Worm (Caenorhabditis elegans): ENCODE results near the gene C05B5.8.
A peak's percentile ranks its signal among the peaks of the same experiment; 100 is the strongest.

C05B5.8 gene

ce11 chrIII:9972192-9972811 is 34.3 kb downstream of the C05B5.8 start:
- no peak for TF ChIP-seq ama-1 (optimal IDR thresholded peaks at IDR 0.05)
- TF ChIP-seq fkh-10 (GFP tag; optimal IDR thresholded peaks at IDR 0.05): peak; percentile 59
- no peak for TF ChIP-seq pqm-1 (tag; optimal IDR thresholded peaks at IDR 0.05)
- no peak for TF ChIP-seq nhr-43 (tag; optimal IDR thresholded peaks at IDR 0.05; ENCODE audit: poor library complexity, severe bottlenecking)
- TF ChIP-seq lin-39 (tag; optimal IDR thresholded peaks at IDR 0.05): no peak

ce11 chrIII:9969371-9969770 is 37.2 kb downstream of the C05B5.8 start:
- no peak for TF ChIP-seq R02D3.7 (tag; optimal IDR thresholded peaks at IDR 0.05)
- TF ChIP-seq nhr-23 (tag; optimal IDR thresholded peaks at IDR 0.05): no peak
- no peak for TF ChIP-seq sea-2 (GFP tag; optimal IDR thresholded peaks at IDR 0.05)
- TF ChIP-seq fos-1 (tag; optimal IDR thresholded peaks at IDR 0.05): no peak
- no peak for TF ChIP-seq lin-39 (tag; optimal IDR thresholded peaks at IDR 0.05)
- no peak for TF ChIP-seq ztf-11 (tag; optimal IDR thresholded peaks at IDR 0.05)
- TF ChIP-seq skn-1 (tag; optimal IDR thresholded peaks at IDR 0.05): no peak
- TF ChIP-seq mml-1 (tag; optimal IDR thresholded peaks at IDR 0.05): no peak
- no peak for TF ChIP-seq unc-39 (tag; optimal IDR thresholded peaks at IDR 0.05)
- no peak for TF ChIP-seq nhr-237 (tag; optimal IDR thresholded peaks at IDR 0.05)
- TF ChIP-seq nhr-25 (tag; optimal IDR thresholded peaks at IDR 0.05): no peak
- no peak for TF ChIP-seq ama-1 (optimal IDR thresholded peaks at IDR 0.05)
- no peak for TF ChIP-seq hmg-11 (tag; optimal IDR thresholded peaks at IDR 0.05)

DNA sequence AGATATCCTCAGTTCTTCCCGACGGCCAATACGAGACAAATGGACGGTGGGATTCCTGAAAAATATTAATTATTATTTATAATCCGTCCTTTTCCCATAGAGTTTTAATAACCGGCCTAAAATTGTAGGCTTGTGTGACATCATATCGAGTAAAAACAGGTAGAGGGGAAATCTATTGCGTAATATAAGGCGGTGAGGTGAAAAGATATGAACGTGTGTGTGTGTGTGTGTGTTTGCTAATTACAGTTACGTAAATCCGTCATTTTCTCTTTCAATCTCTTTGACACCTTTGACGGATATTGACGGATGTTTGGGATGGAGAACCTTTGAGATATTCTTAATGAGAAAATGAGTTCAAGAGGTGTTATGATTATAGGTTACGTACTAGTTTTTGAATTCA is 41.1 kb downstream of the C05B5.8 start:
- TF ChIP-seq lsy-12 (tag; optimal IDR thresholded peaks at IDR 0.05) (no peak), mml-1 (tag; optimal IDR thresholded peaks at IDR 0.05) (no peak), pha-4 (tag; optimal IDR thresholded peaks at IDR 0.05) (no peak), nhr-77 (tag; optimal IDR thresholded peaks at IDR 0.05) (no peak), nhr-43 (tag; optimal IDR thresholded peaks at IDR 0.05; ENCODE audit: poor library complexity, severe bottlenecking) (no peak)

DNA sequence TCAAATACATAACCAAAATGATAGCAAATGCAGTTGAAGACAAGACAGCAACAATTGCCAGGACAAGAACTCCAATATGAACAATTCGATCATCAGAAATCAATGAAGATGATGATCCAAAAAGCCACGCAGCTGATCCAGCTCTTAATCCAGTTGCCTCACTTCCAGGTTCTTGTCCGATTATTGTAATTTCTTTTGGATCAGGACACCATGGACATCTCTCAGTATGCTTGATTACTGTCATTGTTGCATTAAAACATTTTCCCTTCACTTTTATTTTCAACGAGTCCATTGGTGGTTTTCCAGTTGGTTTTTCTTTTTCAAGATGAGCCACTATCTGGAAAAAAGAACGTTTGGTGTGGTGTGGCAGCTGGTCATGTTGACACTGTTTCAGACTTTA is 42.2 kb downstream of the C05B5.8 start:
- TF ChIP-seq sea-2 (GFP tag; optimal IDR thresholded peaks at IDR 0.05): no peak
- no peak for TF ChIP-seq lin-39 (tag; optimal IDR thresholded peaks at IDR 0.05)
- TF ChIP-seq aly-2 (tag; optimal IDR thresholded peaks at IDR 0.05): no peak
- TF ChIP-seq ceh-9 (tag; optimal IDR thresholded peaks at IDR 0.05): no peak
- no peak for TF ChIP-seq nhr-77 (tag; optimal IDR thresholded peaks at IDR 0.05)

DNA sequence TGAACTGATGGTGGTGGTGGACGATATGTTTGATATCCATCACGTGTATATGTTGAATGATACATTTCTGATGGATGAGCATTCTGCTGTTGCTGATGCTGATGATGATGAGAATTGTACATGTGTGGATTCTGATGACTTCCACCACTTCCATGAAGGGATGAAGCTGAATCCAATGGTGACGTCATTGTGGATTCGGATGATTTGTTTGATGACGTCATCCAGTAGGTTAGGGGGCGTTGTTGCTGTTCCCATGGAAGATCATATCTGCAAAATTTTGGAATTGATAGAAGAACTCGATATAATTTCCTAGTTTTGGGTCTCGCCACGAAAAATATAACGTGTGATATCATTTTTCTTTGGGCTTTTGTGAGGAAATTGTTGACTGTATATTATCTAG is 43.1 kb downstream of the C05B5.8 start:
- no peak for TF ChIP-seq ceh-9 (tag; optimal IDR thresholded peaks at IDR 0.05)
- TF ChIP-seq nhr-237 (tag; optimal IDR thresholded peaks at IDR 0.05): no peak

DNA sequence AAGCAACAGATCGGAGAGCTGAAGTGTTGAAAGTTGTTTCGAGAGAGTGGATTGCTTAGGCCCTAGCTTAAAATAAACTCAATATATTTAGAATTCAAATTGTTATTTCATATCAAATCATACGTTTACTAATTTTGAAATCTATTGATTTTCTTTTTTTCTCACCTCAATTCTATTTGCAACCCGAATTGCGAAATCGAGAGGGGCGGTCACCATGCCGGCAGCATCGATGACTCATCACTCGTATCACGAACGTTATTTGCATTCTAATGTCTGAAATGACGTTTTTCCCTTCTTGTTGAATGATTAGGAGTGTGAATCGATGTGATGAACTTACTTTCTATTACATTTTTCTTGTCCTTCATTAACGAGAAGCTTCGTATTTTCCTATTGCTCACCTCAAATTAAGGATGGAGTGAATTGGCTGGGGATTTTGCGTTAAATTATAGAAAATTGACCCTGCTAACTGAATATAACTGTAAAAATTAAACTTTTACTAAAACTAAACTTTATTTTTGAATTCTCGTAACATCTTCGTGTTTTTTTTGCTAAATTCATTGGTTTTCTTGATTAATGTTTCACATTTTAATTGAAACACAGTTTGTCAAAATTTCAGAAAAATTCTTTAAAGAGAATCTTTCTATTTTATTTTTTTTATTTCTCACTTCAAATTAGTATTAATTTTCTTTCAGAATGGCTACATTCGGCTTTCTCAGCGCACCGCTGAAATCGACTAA is 49.8 kb downstream of the C05B5.8 start, which contains the start of gene alx-1:
TSS of gene alx-1 (plus strand) at position 687 of the 737 bp plus-strand sequence.
- TF ChIP-seq snpc-4 (tag; optimal IDR thresholded peaks at IDR 0.05) (peak; percentile 3), ceh-82 (tag; optimal IDR thresholded peaks at IDR 0.05) (no peak), jun-1 (tag; optimal IDR thresholded peaks at IDR 0.05) (peak; percentile 66), fos-1 (tag; optimal IDR thresholded peaks at IDR 0.05) (peak; percentile 62), elt-2 (tag; optimal IDR thresholded peaks at IDR 0.05) (peak; percentile 52), sea-2 (GFP tag; optimal IDR thresholded peaks at IDR 0.05) (no peak), pqm-1 (tag; optimal IDR thresholded peaks at IDR 0.05) (peak; percentile 50), pha-4 (tag; optimal IDR thresholded peaks at IDR 0.05) (peak; percentile 39), eor-1 (tag; optimal IDR thresholded peaks at IDR 0.05) (no peak), nfya-1 (tag; optimal IDR thresholded peaks at IDR 0.05; ENCODE audit: insufficient read depth) (peak; percentile 20), ceh-28 (tag; optimal IDR thresholded peaks at IDR 0.05) (peak; percentile 40)

DNA sequence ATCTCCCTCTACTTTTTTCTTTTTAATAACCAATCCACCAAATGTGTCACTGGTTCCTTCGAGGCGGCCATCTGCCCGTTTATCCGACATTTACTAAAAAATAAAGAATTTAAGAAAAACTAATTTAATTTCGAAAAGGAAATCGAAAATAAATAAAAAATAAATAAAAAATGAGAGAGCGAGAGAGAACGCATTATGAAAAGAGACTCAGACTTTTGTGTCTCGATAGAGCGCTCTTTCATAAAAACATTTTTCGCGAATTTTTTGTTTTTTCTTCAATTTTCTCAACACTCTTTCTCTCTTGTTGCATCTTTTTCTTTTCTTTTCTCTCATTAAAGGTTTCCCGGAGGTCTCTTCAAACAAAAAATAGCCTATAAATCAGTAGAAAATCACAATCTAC is 50.5 kb downstream of the C05B5.8 start, which contains the start of gene mog-1:
TSS of gene mog-1 (minus strand) at position 93 of the 400 bp plus-strand sequence.
- TF ChIP-seq egl-5 (tag; optimal IDR thresholded peaks at IDR 0.05) (peak; percentile 11), nhr-12 (tag; optimal IDR thresholded peaks at IDR 0.05) (no peak), nhr-11 (tag; optimal IDR thresholded peaks at IDR 0.05) (no peak), sea-2 (GFP tag; optimal IDR thresholded peaks at IDR 0.05) (no peak), fos-1 (tag; optimal IDR thresholded peaks at IDR 0.05) (no peak), elt-3 (tag; optimal IDR thresholded peaks at IDR 0.05) (no peak), pha-4 (tag; optimal IDR thresholded peaks at IDR 0.05) (peak; percentile 60), ceh-16 (tag; optimal IDR thresholded peaks at IDR 0.05) (no peak), nhr-76 (tag; optimal IDR thresholded peaks at IDR 0.05) (no peak), fkh-10 (GFP tag; optimal IDR thresholded peaks at IDR 0.05) (no peak), lin-15B (tag; optimal IDR thresholded peaks at IDR 0.05) (peak; percentile 17)
